Worm (Caenorhabditis elegans) whole organism, L3 larva: ENCODE measurements around the gene csn-6.

Source experiments
- ceh-82 ChIP-seq: fragments of 150-350 bp; optimal IDR thresholded peaks from 2 replicates; lab custom pipeline; 2014; ENCODE audit warnings: missing biosample characterization, missing genetic modification characterization
- fkh-10 ChIP-seq: sonication (generic microtip); optimal IDR thresholded peaks from 2 replicates; lab custom pipeline; 2017; ENCODE audit warnings: missing biosample characterization, missing genetic modification reagents, missing genetic modification characterization
- jun-1 ChIP-seq: fragments of 150-350 bp; optimal IDR thresholded peaks from 2 replicates; lab custom pipeline; 2014; ENCODE audit warnings: missing biosample characterization, missing genetic modification reagents, missing genetic modification characterization
- nfya-1 ChIP-seq: sonication (generic microtip); optimal IDR thresholded peaks from 2 replicates; lab custom pipeline; 2017; ENCODE audit warnings: missing genetic modification characterization, mild to moderate bottlenecking, missing compliant biosample characterization, antibody characterized with exemption, moderate library complexity; ENCODE audit not compliant: insufficient read depth
- nhr-12 ChIP-seq: fragments of 150-350 bp; optimal IDR thresholded peaks from 2 replicates; lab custom pipeline; 2014; ENCODE audit warnings: missing biosample characterization, missing genetic modification characterization
- nhr-67 ChIP-seq: fragments of 150-350 bp; optimal IDR thresholded peaks from 2 replicates; lab custom pipeline; 2014; ENCODE audit warnings: missing biosample characterization, missing genetic modification characterization
- nhr-76 ChIP-seq: fragments of 150-350 bp; sonication (generic microtip); optimal IDR thresholded peaks from 5 replicates; lab custom pipeline; 2014; ENCODE audit warnings: missing biosample characterization, missing genetic modification characterization
- tbx-2 ChIP-seq: sonication (generic microtip); optimal IDR thresholded peaks from 2 replicates; lab custom pipeline; 2016; ENCODE audit warnings: mild to moderate bottlenecking, missing genetic modification characterization, missing compliant biosample characterization
- unc-62 ChIP-seq: fragments of 150-350 bp; sonication (generic microtip); optimal IDR thresholded peaks from 4 replicates; lab custom pipeline; 2014; ENCODE audit warnings: missing biosample characterization, missing genetic modification reagents, missing genetic modification characterization
- zag-1 ChIP-seq: fragments of 150-350 bp; optimal IDR thresholded peaks from 2 replicates; lab custom pipeline; 2014; ENCODE audit warnings: missing biosample characterization, missing genetic modification characterization

- TF ChIP-seq nfya-1 (tag; lab: Kevin White, UChicago) (no peak), jun-1 (no peak), zag-1 (tag; lab: Kevin White, UChicago) (no peak), fkh-10 (GFP tag; lab: Kevin White, UChicago) (no peak), nhr-12 (no peak), ceh-82 (tag; lab: Kevin White, UChicago) (no peak), nhr-76 (tag; lab: Kevin White, UChicago) (no peak), nhr-67 (tag; lab: Kevin White, UChicago) (no peak), tbx-2 (no peak), unc-62 (GFP tag; lab: Kevin White, UChicago) (no peak)
Measured at ce11 chrIV:13300591-13300990, at the start of gene csn-6.
